Worm (Caenorhabditis elegans): ENCODE measurements around the gene fbxa-163.

- TF ChIP-seq mab-5 (tag; optimal IDR thresholded peaks at IDR 0.05): no peak
- TF ChIP-seq ztf-11 (tag; optimal IDR thresholded peaks at IDR 0.05): no peak
- no peak for TF ChIP-seq unc-55 (GFP tag; optimal IDR thresholded peaks at IDR 0.05)
Observed at ce11 chrII:1625666-1626065, 15.1 kb upstream of the fbxa-163 start, which contains the start of gene C08E3.14.
